Worm (Caenorhabditis elegans): ENCODE measurements around the gene ttc-17.

The ttc-17 gene

ce11 chrV:8983604-8984003 is 26.8 kb downstream of the ttc-17 start, which contains the start of gene str-86:
Gene str-86 (minus strand): TSS chrV:8983704.
- no peak for TF ChIP-seq ceh-16 (tag; optimal IDR thresholded peaks at IDR 0.05)
- no peak for TF ChIP-seq ama-1 (optimal IDR thresholded peaks at IDR 0.05)
- no peak for TF ChIP-seq crh-2 (tag; optimal IDR thresholded peaks at IDR 0.05)
- TF ChIP-seq lin-13 (GFP tag; optimal IDR thresholded peaks at IDR 0.05): no peak
- no peak for TF ChIP-seq Y55F3AM.14 (GFP tag; optimal IDR thresholded peaks at IDR 0.05)
- no peak for TF ChIP-seq C34F6.9 (tag; optimal IDR thresholded peaks at IDR 0.05)

- TF ChIP-seq gmeb-1 (tag; optimal IDR thresholded peaks at IDR 0.05) (no peak), nhr-21 (tag; optimal IDR thresholded peaks at IDR 0.05) (no peak), Y55F3AM.14 (GFP tag; optimal IDR thresholded peaks at IDR 0.05) (no peak), sma-9 (GFP tag; optimal IDR thresholded peaks at IDR 0.05) (no peak), sma-9 (tag; optimal IDR thresholded peaks at IDR 0.05) (no peak)
Measured at ce11 chrV:8984783-8985182, 27.9 kb downstream of the ttc-17 start.

ce11 chrV:8985740-8986139 is 28.9 kb downstream of the ttc-17 start, which contains the start of gene str-85:
Gene str-85 (minus strand): TSS chrV:8985840.
- no peak for TF ChIP-seq nhr-129 (tag; optimal IDR thresholded peaks at IDR 0.05)
- TF ChIP-seq nhr-237 (tag; optimal IDR thresholded peaks at IDR 0.05): no peak
- no peak for TF ChIP-seq skn-1 (tag; optimal IDR thresholded peaks at IDR 0.05)
- no peak for TF ChIP-seq elt-3 (tag; optimal IDR thresholded peaks at IDR 0.05)
- TF ChIP-seq unc-62 (GFP tag; optimal IDR thresholded peaks at IDR 0.05): no peak
- TF ChIP-seq unc-55 (GFP tag; optimal IDR thresholded peaks at IDR 0.05): no peak
- TF ChIP-seq sma-3 (GFP tag; optimal IDR thresholded peaks at IDR 0.05): no peak
- no peak for TF ChIP-seq gmeb-1 (tag; optimal IDR thresholded peaks at IDR 0.05)
- no peak for TF ChIP-seq fos-1 (tag; optimal IDR thresholded peaks at IDR 0.05)
- TF ChIP-seq nhr-25 (tag; optimal IDR thresholded peaks at IDR 0.05): no peak
- no peak for TF ChIP-seq nhr-10 (tag; optimal IDR thresholded peaks at IDR 0.05)

- TF ChIP-seq Y55F3AM.14 (GFP tag; optimal IDR thresholded peaks at IDR 0.05) (no peak), ceh-16 (tag; optimal IDR thresholded peaks at IDR 0.05) (no peak)
Measured at ce11 chrV:8988104-8988503, 31.3 kb downstream of the ttc-17 start, which contains the start of gene str-87. Gene str-87 (minus strand): TSS chrV:8988204.

- TF ChIP-seq sma-3 (GFP tag; optimal IDR thresholded peaks at IDR 0.05) (peak; percentile 11), nhr-25 (tag; optimal IDR thresholded peaks at IDR 0.05) (peak; percentile 77), egl-27 (tag; optimal IDR thresholded peaks at IDR 0.05) (no peak)
Measured at ce11 chrV:8990194-8990649, 33.4 kb downstream of the ttc-17 start, which contains the start of gene F59E11.7. Gene F59E11.7 (plus strand): TSS chrV:8990244.

- no peak for TF ChIP-seq nhr-25 (tag; optimal IDR thresholded peaks at IDR 0.05)
- TF ChIP-seq skn-1 (tag; optimal IDR thresholded peaks at IDR 0.05): no peak
- TF ChIP-seq ztf-1 (GFP tag; conservative IDR thresholded peaks at IDR 0.05): no peak
- no peak for TF ChIP-seq unc-55 (GFP tag; optimal IDR thresholded peaks at IDR 0.05)
- TF ChIP-seq nhr-129 (tag; optimal IDR thresholded peaks at IDR 0.05): no peak
- TF ChIP-seq nhr-11 (tag; optimal IDR thresholded peaks at IDR 0.05): no peak
- no peak for TF ChIP-seq nhr-21 (tag; optimal IDR thresholded peaks at IDR 0.05)
- no peak for TF ChIP-seq zag-1 (tag; optimal IDR thresholded peaks at IDR 0.05)
- no peak for TF ChIP-seq lin-11 (tag; optimal IDR thresholded peaks at IDR 0.05)
- no peak for TF ChIP-seq mdl-1 (tag; optimal IDR thresholded peaks at IDR 0.05)
- no peak for TF ChIP-seq sma-9 (GFP tag; optimal IDR thresholded peaks at IDR 0.05)
- TF ChIP-seq sma-9 (tag; optimal IDR thresholded peaks at IDR 0.05): no peak
- TF ChIP-seq mab-5 (tag; optimal IDR thresholded peaks at IDR 0.05): no peak
Measured at ce11 chrV:8991679-8992078, 34.8 kb downstream of the ttc-17 start, which contains the start of gene F59E11.6. Gene F59E11.6 (plus strand): TSS chrV:8991789.

ce11 chrV:8994272-8994671 is 37.4 kb downstream of the ttc-17 start:
- TF ChIP-seq elt-3 (tag; optimal IDR thresholded peaks at IDR 0.05): no peak
- no peak for TF ChIP-seq ceh-82 (tag; optimal IDR thresholded peaks at IDR 0.05)
- TF ChIP-seq nhr-21 (tag; optimal IDR thresholded peaks at IDR 0.05): peak; percentile 45
- no peak for TF ChIP-seq nhr-77 (tag; optimal IDR thresholded peaks at IDR 0.05)
- TF ChIP-seq unc-39 (tag; optimal IDR thresholded peaks at IDR 0.05): no peak
- no peak for TF ChIP-seq lsy-2 (tag; optimal IDR thresholded peaks at IDR 0.05)
- peak; percentile 15 for TF ChIP-seq crh-2 (tag; optimal IDR thresholded peaks at IDR 0.05)
- no peak for TF ChIP-seq unc-62 (GFP tag; optimal IDR thresholded peaks at IDR 0.05)
- peak; percentile 33 for TF ChIP-seq sma-3 (GFP tag; optimal IDR thresholded peaks at IDR 0.05)
- TF ChIP-seq sma-9 (GFP tag; optimal IDR thresholded peaks at IDR 0.05): peak; percentile 42
- TF ChIP-seq sma-9 (tag; optimal IDR thresholded peaks at IDR 0.05): no peak
- no peak for TF ChIP-seq lin-13 (GFP tag; optimal IDR thresholded peaks at IDR 0.05)
- no peak for TF ChIP-seq ama-1 (optimal IDR thresholded peaks at IDR 0.05)
- TF ChIP-seq egl-27 (tag; optimal IDR thresholded peaks at IDR 0.05): no peak
- no peak for TF ChIP-seq mab-5 (tag; optimal IDR thresholded peaks at IDR 0.05)
- no peak for TF ChIP-seq R02D3.7 (tag; optimal IDR thresholded peaks at IDR 0.05)
- no peak for TF ChIP-seq nhr-6 (tag; optimal IDR thresholded peaks at IDR 0.05)
- TF ChIP-seq alr-1 (tag; optimal IDR thresholded peaks at IDR 0.05): no peak
- no peak for TF ChIP-seq ztf-4 (tag; optimal IDR thresholded peaks at IDR 0.05)
- no peak for TF ChIP-seq mdl-1 (tag; optimal IDR thresholded peaks at IDR 0.05)
- TF ChIP-seq sem-4 (tag; optimal IDR thresholded peaks at IDR 0.05): peak; percentile 10
- peak; percentile 33 for TF ChIP-seq nhr-25 (tag; optimal IDR thresholded peaks at IDR 0.05)
- TF ChIP-seq C34F6.9 (tag; optimal IDR thresholded peaks at IDR 0.05): no peak
- no peak for TF ChIP-seq nhr-129 (tag; optimal IDR thresholded peaks at IDR 0.05)
- no peak for TF ChIP-seq skn-1 (tag; optimal IDR thresholded peaks at IDR 0.05)
- TF ChIP-seq nhr-12 (tag; optimal IDR thresholded peaks at IDR 0.05): no peak
- TF ChIP-seq gmeb-1 (tag; optimal IDR thresholded peaks at IDR 0.05): no peak
- TF ChIP-seq nhr-11 (tag; optimal IDR thresholded peaks at IDR 0.05): no peak
- TF ChIP-seq dmd-4 (tag; optimal IDR thresholded peaks at IDR 0.05): no peak
- TF ChIP-seq lin-11 (tag; optimal IDR thresholded peaks at IDR 0.05): no peak

Measured in whole organism, L2 larva.